Worm (Caenorhabditis elegans): ENCODE data around the gene F57G12.1.

ce11 chrX:12143693-12144092 is 27.8 kb downstream of the F57G12.1 start, which contains the start of gene M153.5:
- no peak for TF ChIP-seq nhr-10 (tag; optimal IDR thresholded peaks at IDR 0.05)
- TF ChIP-seq ztf-4 (tag; optimal IDR thresholded peaks at IDR 0.05) = no peak
- no peak for TF ChIP-seq nhr-23 (tag; optimal IDR thresholded peaks at IDR 0.05)
